Fruit fly (Drosophila melanogaster) whole organism, embryonic: ENCODE measurements around the gene SrpRbeta.

ENCODE experiments used
- CG2199 ChIP-seq: fragments of 200-800 bp; sonication (Bioruptor generic); IDR thresholded peaks from 3 replicates; pipeline ENCODE4 v1.3.6; 2022; ENCODE audit warnings: missing biosample characterization, missing genetic modification characterization
- cad ChIP-seq: fragments of >200 bp; optimal IDR thresholded peaks from 2 replicates; lab custom pipeline; 2017; ENCODE audit warnings: missing biosample characterization, missing genetic modification characterization

DNA sequence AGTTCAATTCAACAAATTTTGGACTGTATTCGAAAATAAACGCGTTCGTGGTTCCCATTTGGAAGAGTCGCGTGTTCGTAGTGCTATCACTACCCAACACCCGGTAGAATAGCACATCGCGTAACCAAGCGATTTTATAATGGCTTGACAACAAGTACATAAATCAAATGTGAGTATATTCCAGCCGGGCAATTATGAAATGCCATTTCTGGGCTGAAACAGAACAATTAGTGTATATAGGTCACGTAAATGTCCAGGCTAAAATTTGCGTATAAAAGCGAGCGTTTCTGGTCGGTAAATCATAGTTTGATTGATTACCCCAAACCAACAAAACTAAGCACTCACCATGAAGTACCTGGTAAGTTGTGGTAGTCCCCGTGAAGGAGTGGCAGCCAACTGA, 8.2 kb upstream of the SrpRbeta start, which contains the start of gene Cp15:
- TF ChIP-seq cad (GFP tag; lab: Kevin White, UChicago) (no peak), CG2199 (GFP tag; lab: Robert Waterston, UW) (no peak)
